Worm (Caenorhabditis elegans) whole organism, L4 larva: ENCODE data around the gene sqrd-1.

Experiments used
- F37D6.2 ChIP-seq: sonication (generic microtip); optimal IDR thresholded peaks from 2 replicates; lab custom pipeline; 2016; ENCODE audit warnings: mild to moderate bottlenecking, missing genetic modification characterization, missing compliant biosample characterization
- Y48G9A.11 ChIP-seq: fragments of 200-800 bp; sonication (Bioruptor generic); IDR thresholded peaks from 2 replicates; pipeline ENCODE4 v1.3.6; 2022; ENCODE audit warnings: missing genetic modification reagents, missing genetic modification characterization, missing compliant biosample characterization
- aha-1 ChIP-seq: fragments of 150-350 bp; peaks from one replicate; lab custom pipeline; 2014; ENCODE audit warnings: missing biosample characterization, missing genetic modification characterization
- ctbp-1 ChIP-seq: fragments of 200-800 bp; sonication (Bioruptor generic); IDR thresholded peaks from 2 replicates; pipeline ENCODE4 v1.3.6; 2022; ENCODE audit warnings: missing genetic modification reagents, missing genetic modification characterization, missing compliant biosample characterization
- fkh-10 ChIP-seq: fragments of 150-350 bp; optimal IDR thresholded peaks from 2 replicates; lab custom pipeline; 2014; ENCODE audit warnings: missing biosample characterization, missing genetic modification reagents, missing genetic modification characterization
- hif-1 ChIP-seq, 2 experiments: sonication (generic microtip); optimal IDR thresholded peaks; 2 replicates each; lab custom pipeline; 2016 to 2017; ENCODE audit warnings: missing compliant biosample characterization in 2 of 2, missing genetic modification characterization in 2 of 2, missing genetic modification reagents in 2 of 2, missing genotype in 2 of 2, mild to moderate bottlenecking in 1 of 2
- hlh-30 ChIP-seq: sonication (generic microtip); optimal IDR thresholded peaks from 2 replicates; lab custom pipeline; 2017; ENCODE audit warnings: antibody characterized with exemption, mild to moderate bottlenecking, missing genetic modification characterization, missing compliant biosample characterization; ENCODE audit not compliant: insufficient read depth
- hmg-1.1 ChIP-seq: fragments of 200-800 bp; sonication (Bioruptor generic); IDR thresholded peaks from 2 replicates; pipeline ENCODE4 v1.3.6; 2022; ENCODE audit warnings: missing genetic modification reagents, missing genetic modification characterization, missing compliant biosample characterization
- jun-1 ChIP-seq: fragments of 150-350 bp; optimal IDR thresholded peaks from 2 replicates; lab custom pipeline; 2014; ENCODE audit warnings: missing biosample characterization, missing genetic modification reagents, missing genetic modification characterization
- lsy-2 ChIP-seq, 2 experiments: fragments of 150-350 bp in 1 of 2; sonication (generic microtip) in 1 of 2; optimal IDR thresholded peaks; 2 replicates each; lab custom pipeline; 2014 to 2017; ENCODE audit warnings: missing biosample characterization in 2 of 2, missing genetic modification characterization in 2 of 2
- mdl-1 ChIP-seq, 2 experiments: fragments of 150-350 bp in 1 of 2; sonication (generic microtip) in 1 of 2; optimal IDR thresholded peaks; 2 replicates each; lab custom pipeline; 2014 to 2017; ENCODE audit warnings: missing biosample characterization in 2 of 2, missing genetic modification characterization in 2 of 2
- mdt-29 ChIP-seq: fragments of 200-800 bp; sonication (Bioruptor generic); IDR thresholded peaks from 2 replicates; pipeline ENCODE4 v1.3.6; 2022; ENCODE audit warnings: missing genetic modification reagents, missing genetic modification characterization, missing compliant biosample characterization
- mep-1 ChIP-seq: fragments of 150-350 bp; sonication (generic microtip); optimal IDR thresholded peaks from 3 replicates; lab custom pipeline; 2014; ENCODE audit warnings: missing biosample characterization, missing genetic modification characterization
- nhr-11 ChIP-seq: fragments of 150-350 bp; optimal IDR thresholded peaks from 2 replicates; lab custom pipeline; 2014; ENCODE audit warnings: missing biosample characterization, missing genetic modification characterization
- nhr-111 ChIP-seq: fragments of 200-800 bp; sonication (Bioruptor generic); optimal IDR thresholded peaks from 2 replicates; lab custom pipeline; 2018; ENCODE audit warnings: mild to moderate bottlenecking, missing genetic modification characterization, missing compliant biosample characterization
- nhr-25 ChIP-seq: sonication (generic microtip); optimal IDR thresholded peaks from 2 replicates; lab custom pipeline; 2017; ENCODE audit warnings: missing genetic modification characterization, mild to moderate bottlenecking, missing compliant biosample characterization, antibody characterized with exemption, moderate library complexity, borderline replicate concordance; ENCODE audit not compliant: insufficient read depth
- nhr-6 ChIP-seq: fragments of 150-350 bp; optimal IDR thresholded peaks from 2 replicates; lab custom pipeline; 2014; ENCODE audit warnings: missing biosample characterization, missing genetic modification characterization
- pha-4 ChIP-seq, 2 experiments: fragments of 150-350 bp in 1 of 2; fragments of 200-800 bp in 1 of 2; sonication (Bioruptor generic) in 1 of 2; IDR thresholded peaks in 1 of 2; optimal IDR thresholded peaks in 1 of 2; 2 replicates each; pipeline versions ENCODE4 v1.3.6 to Lab custom; 2014 to 2022; ENCODE audit warnings: missing genetic modification characterization in 2 of 2, missing genetic modification reagents in 2 of 2, missing biosample characterization in 1 of 2, missing compliant biosample characterization in 1 of 2
- rbr-2 ChIP-seq: sonication (generic microtip); optimal IDR thresholded peaks from 2 replicates; lab custom pipeline; 2016; ENCODE audit warnings: missing genotype, missing genetic modification characterization, missing compliant biosample characterization
- snpc-1.2 ChIP-seq: fragments of 200-800 bp; sonication (Bioruptor generic); IDR thresholded peaks from 2 replicates; pipeline ENCODE4 v1.3.6; 2022; ENCODE audit warnings: missing genetic modification reagents, missing genetic modification characterization, missing compliant biosample characterization
- unc-39 ChIP-seq: sonication (generic microtip); optimal IDR thresholded peaks from 2 replicates; lab custom pipeline; 2017; ENCODE audit warnings: missing biosample characterization, missing genetic modification characterization
- unc-62 ChIP-seq, 3 experiments: fragments of 150-350 bp in 1 of 3; sonication (generic microtip); optimal IDR thresholded peaks in 2 of 3; peaks in 1 of 3; 1 replicate in 1 of 3; 2 replicates in 2 of 3; lab custom pipeline; 2014 to 2017; ENCODE audit warnings: missing biosample characterization in 3 of 3, missing genetic modification characterization in 3 of 3, missing genetic modification reagents in 3 of 3, missing genotype in 1 of 3
- zfp-2 ChIP-seq: sonication (generic microtip); optimal IDR thresholded peaks from 2 replicates; lab custom pipeline; 2016; ENCODE audit warnings: mild to moderate bottlenecking, missing genetic modification characterization, missing compliant biosample characterization
- zip-11 ChIP-seq: fragments of 200-800 bp; sonication (Bioruptor generic); IDR thresholded peaks from 2 replicates; pipeline ENCODE4 v1.3.6; 2022; ENCODE audit warnings: missing genetic modification characterization, missing compliant biosample characterization

sqrd-1 gene

ce11 chrIV:14268882-14269281 is 49.2 kb downstream of the sqrd-1 start:
- TF ChIP-seq unc-39 (tag; lab: Kevin White, UChicago) (no peak), nhr-6 (no peak)

ce11 chrIV:14269932-14270331 is 50.3 kb downstream of the sqrd-1 start:
- no peak for TF ChIP-seq Y48G9A.11 (GFP tag; lab: Robert Waterston, UW)
- TF ChIP-seq aha-1 (tag; lab: Kevin White, UChicago) = peak; percentile 94

ce11 chrIV:14272561-14272960 is 52.9 kb downstream of the sqrd-1 start:
- TF ChIP-seq mdt-29 (GFP tag; lab: Robert Waterston, UW) = no peak
- TF ChIP-seq hlh-30 = peak; percentile 24
- TF ChIP-seq nhr-25 = no peak
- TF ChIP-seq aha-1 (tag; lab: Kevin White, UChicago) = peak; percentile 96
- TF ChIP-seq nhr-11 (tag; lab: Kevin White, UChicago) = peak; percentile 7
- TF ChIP-seq rbr-2 (tag; lab: Kevin White, UChicago) = peak; percentile 48
- no peak for TF ChIP-seq zip-11 (GFP tag; lab: Robert Waterston, UW)
- peak; percentile 2 to 42 for TF ChIP-seq lsy-2 (tag; optimal IDR thresholded peaks at IDR 0.05; lab: Kevin White, UChicago)
- no peak for TF ChIP-seq jun-1 (tag; lab: Kevin White, UChicago)
- TF ChIP-seq mep-1 = peak; percentile 54
- TF ChIP-seq F37D6.2 = peak; percentile 9
- peak; percentile 18; the same call in 1 of the 2 replicates for TF ChIP-seq pha-4 (GFP tag; IDR thresholded peaks at IDR 0.05; lab: Robert Waterston, UW)
- no peak for TF ChIP-seq pha-4 (tag; optimal IDR thresholded peaks at IDR 0.05; lab: Kevin White, UChicago)
- peak; percentile 49 to 92 for TF ChIP-seq mdl-1 (tag; optimal IDR thresholded peaks at IDR 0.05; lab: Kevin White, UChicago)
- peak; percentile 43 for TF ChIP-seq fkh-10 (GFP tag; lab: Kevin White, UChicago)
- no peak for TF ChIP-seq zfp-2 (tag; lab: Kevin White, UChicago)
- TF ChIP-seq ctbp-1 (GFP tag; lab: Robert Waterston, UW) = 0 out of 2 replicates have a peak, but pooled peaks have one; percentile 61
- no peak for TF ChIP-seq snpc-1.2
- TF ChIP-seq unc-62 (GFP tag; optimal IDR thresholded peaks at IDR 0.05 in 1 of 2; lab: Kevin White, UChicago) = peak in 1 of 2 experiments; percentile 52
- TF ChIP-seq unc-62 (tag; optimal IDR thresholded peaks at IDR 0.05; lab: Kevin White, UChicago) = no peak
- peak; percentile 44; the same call in 1 of the 2 replicates for TF ChIP-seq hmg-1.1 (GFP tag; lab: Robert Waterston, UW)
- peak in 1 of 2 experiments; percentile 33 for TF ChIP-seq hif-1 (tag; optimal IDR thresholded peaks at IDR 0.05; lab: Kevin White, UChicago)
- TF ChIP-seq nhr-111 (GFP tag; lab: Kevin White, UChicago) = no peak
